Worm (Caenorhabditis elegans) whole organism, midembryonic: ENCODE measurements around the gene dyf-17.

Source experiments
- T22C8.4 ChIP-seq: fragments of 200-800 bp; sonication (Bioruptor generic); IDR thresholded peaks from 2 replicates; pipeline ENCODE4 v1.3.6; 2022; ENCODE audit warnings: missing genetic modification characterization, missing compliant biosample characterization
- cog-1 ChIP-seq: sonication (generic microtip); optimal IDR thresholded peaks from 2 replicates; lab custom pipeline; 2016; ENCODE audit warnings: missing genetic modification characterization, missing compliant biosample characterization
- flt-1 ChIP-seq: fragments of 200-800 bp; sonication (Bioruptor generic); IDR thresholded peaks from 2 replicates; pipeline ENCODE4 v1.3.6; 2022; ENCODE audit warnings: missing genetic modification characterization, missing compliant biosample characterization
- klf-2 ChIP-seq: fragments of 200-800 bp; sonication (Bioruptor generic); conservative IDR thresholded peaks from 2 replicates; pipeline ENCODE4 v1.3.6; 2022; ENCODE audit warnings: missing genetic modification reagents, missing genetic modification characterization, missing compliant biosample characterization
- med-1 ChIP-seq: sonication (generic microtip); optimal IDR thresholded peaks from 2 replicates; lab custom pipeline; 2017; ENCODE audit warnings: missing genetic modification characterization, mild to moderate bottlenecking, missing compliant biosample characterization, antibody characterized with exemption, missing genetic modification reagents; ENCODE audit not compliant: insufficient read depth
- ref-1 ChIP-seq: fragments of 200-800 bp; sonication (Bioruptor generic); conservative IDR thresholded peaks from 2 replicates; pipeline ENCODE4 v1.3.6; 2022; ENCODE audit warnings: missing genetic modification reagents, missing genetic modification characterization, missing compliant biosample characterization
- tab-1 ChIP-seq: fragments of 200-800 bp; sonication (Bioruptor generic); IDR thresholded peaks from 2 replicates; pipeline ENCODE4 v1.3.6; 2022; ENCODE audit warnings: missing genetic modification characterization, missing compliant biosample characterization
- ztf-23 ChIP-seq: fragments of 200-800 bp; sonication (Bioruptor generic); IDR thresholded peaks from 2 replicates; pipeline ENCODE4 v1.3.6; 2022; ENCODE audit warnings: missing genetic modification reagents, missing genetic modification characterization, missing compliant biosample characterization
- ztf-29 ChIP-seq: fragments of 200-800 bp; sonication (Bioruptor generic); IDR thresholded peaks from 2 replicates; pipeline ENCODE4 v1.3.6; 2022; ENCODE audit warnings: missing genetic modification reagents, missing genetic modification characterization, missing compliant biosample characterization

dyf-17 gene

ce11 chrV:19127225-19127624 lies at the start of gene dyf-17:
TSS of gene dyf-17 (plus strand) at chrV:19127525.
- TF ChIP-seq ref-1 (GFP tag; lab: Robert Waterston, UW) (no peak), klf-2 (GFP tag; lab: Robert Waterston, UW) (no peak), T22C8.4 (no peak), ztf-23 (no peak), cog-1 (tag; lab: Kevin White, UChicago) (no peak), tab-1 (GFP tag; lab: Robert Waterston, UW) (no peak), flt-1 (GFP tag; lab: Robert Waterston, UW) (no peak), med-1 (GFP tag; lab: Kevin White, UChicago) (no peak), ztf-29 (GFP tag; lab: Robert Waterston, UW) (no peak)

DNA sequence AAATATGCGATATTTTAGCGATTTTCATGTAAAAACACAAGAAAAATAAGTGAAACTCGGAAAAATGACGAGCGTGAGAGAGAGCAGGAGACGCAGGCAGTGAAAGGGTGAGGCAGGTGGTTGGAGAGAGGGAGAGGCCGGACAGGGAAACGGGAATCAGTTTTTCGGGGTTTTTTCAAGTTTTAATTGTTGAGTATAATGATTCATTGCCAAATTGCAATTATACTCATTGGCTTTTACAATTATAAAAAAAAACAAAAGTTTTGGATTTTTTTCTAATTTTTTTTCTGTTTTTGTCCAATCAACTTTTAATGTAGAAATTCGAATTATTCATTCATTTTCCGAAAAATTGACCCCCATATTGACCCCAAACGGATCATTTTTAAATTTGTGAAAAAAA lies 44.8 kb upstream of the dyf-17 start, which contains the start of gene nhr-95:
TSS of gene nhr-95 (minus strand) at position 101 of the 400 bp plus-strand sequence.
- TF ChIP-seq cog-1 (tag; lab: Kevin White, UChicago), result no peak
- TF ChIP-seq T22C8.4, result no peak
- no peak for TF ChIP-seq klf-2 (GFP tag; lab: Robert Waterston, UW)
- no peak for TF ChIP-seq med-1 (GFP tag; lab: Kevin White, UChicago)
- no peak for TF ChIP-seq ztf-23
- TF ChIP-seq tab-1 (GFP tag; lab: Robert Waterston, UW), result no peak
- TF ChIP-seq ref-1 (GFP tag; lab: Robert Waterston, UW), result no peak
- TF ChIP-seq flt-1 (GFP tag; lab: Robert Waterston, UW), result no peak
- no peak for TF ChIP-seq ztf-29 (GFP tag; lab: Robert Waterston, UW)

ce11 chrV:19083789-19084188 lies 43.5 kb upstream of the dyf-17 start:
- TF ChIP-seq klf-2 (GFP tag; lab: Robert Waterston, UW) (no peak), ref-1 (GFP tag; lab: Robert Waterston, UW) (no peak), ztf-23 (no peak), cog-1 (tag; lab: Kevin White, UChicago) (no peak), tab-1 (GFP tag; lab: Robert Waterston, UW) (no peak), med-1 (GFP tag; lab: Kevin White, UChicago) (no peak), T22C8.4 (no peak), ztf-29 (GFP tag; lab: Robert Waterston, UW) (no peak), flt-1 (GFP tag; lab: Robert Waterston, UW) (no peak)

- TF ChIP-seq ztf-23, result no peak
- no peak for TF ChIP-seq med-1 (GFP tag; lab: Kevin White, UChicago)
- no peak for TF ChIP-seq cog-1 (tag; lab: Kevin White, UChicago)
- TF ChIP-seq ztf-29 (GFP tag; lab: Robert Waterston, UW), result no peak
- no peak for TF ChIP-seq ref-1 (GFP tag; lab: Robert Waterston, UW)
- peak; percentile 71 for TF ChIP-seq T22C8.4
These were observed 39.9 kb upstream of the dyf-17 start, which contains the start of gene nhr-145 for ce11 chrV:19087426-19087825. TSS of gene nhr-145 (plus strand) at chrV:19087723.

DNA sequence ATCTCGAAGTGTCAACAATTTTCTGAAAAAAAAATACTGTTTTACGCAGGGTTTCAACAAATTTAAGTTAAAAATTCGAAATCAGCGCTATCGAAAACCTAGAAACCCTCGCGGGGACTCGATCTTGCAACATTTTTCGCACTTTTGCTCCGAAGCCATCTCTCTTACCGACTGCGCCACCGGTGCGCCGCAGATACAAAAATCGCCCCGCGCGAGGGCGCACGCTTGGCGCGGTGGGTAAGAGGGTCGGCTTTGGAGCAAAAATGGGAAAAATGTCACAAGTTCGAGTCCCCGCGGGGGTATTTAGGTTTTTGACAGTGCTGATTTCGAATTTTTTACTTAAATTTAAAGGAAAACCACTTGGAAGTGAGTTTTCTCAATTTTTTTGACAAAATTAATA lies 36.4 kb upstream of the dyf-17 start:
- TF ChIP-seq med-1 (GFP tag; lab: Kevin White, UChicago) (no peak), T22C8.4 (no peak), klf-2 (GFP tag; lab: Robert Waterston, UW) (no peak), tab-1 (GFP tag; lab: Robert Waterston, UW) (no peak)

ce11 chrV:19099504-19099903 lies 27.8 kb upstream of the dyf-17 start:
- TF ChIP-seq T22C8.4, result peak; percentile 98
- no peak for TF ChIP-seq ztf-29 (GFP tag; lab: Robert Waterston, UW)

DNA sequence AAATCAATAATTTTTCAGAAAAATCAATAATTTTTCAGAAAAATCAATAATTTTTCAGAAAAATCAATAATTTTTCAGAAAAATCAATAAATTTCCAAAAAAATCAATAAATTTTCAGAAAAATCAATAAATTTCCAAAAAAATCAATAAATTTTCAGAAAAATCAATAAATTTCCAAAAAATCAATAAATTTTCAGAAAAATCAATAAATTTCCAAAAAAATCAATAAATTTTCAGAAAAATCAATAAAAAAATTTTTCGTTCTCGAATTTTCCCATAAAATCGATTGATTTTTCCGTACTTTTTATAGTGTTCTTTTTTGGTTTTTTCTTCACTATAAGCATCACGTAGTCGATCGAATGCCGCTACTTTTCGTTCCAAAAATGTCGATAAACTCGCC lies 27.2 kb upstream of the dyf-17 start:
- TF ChIP-seq T22C8.4, result peak; percentile 98

ce11 chrV:19100663-19101062 lies 26.7 kb upstream of the dyf-17 start:
- TF ChIP-seq T22C8.4, result peak; percentile 88

- peak; percentile 95 for TF ChIP-seq T22C8.4
These were observed 25.6 kb upstream of the dyf-17 start, which contains the start of gene zhp-4 for ce11 chrV:19101589-19102201. TSS of gene zhp-4 (minus strand) at chrV:19101786.

DNA sequence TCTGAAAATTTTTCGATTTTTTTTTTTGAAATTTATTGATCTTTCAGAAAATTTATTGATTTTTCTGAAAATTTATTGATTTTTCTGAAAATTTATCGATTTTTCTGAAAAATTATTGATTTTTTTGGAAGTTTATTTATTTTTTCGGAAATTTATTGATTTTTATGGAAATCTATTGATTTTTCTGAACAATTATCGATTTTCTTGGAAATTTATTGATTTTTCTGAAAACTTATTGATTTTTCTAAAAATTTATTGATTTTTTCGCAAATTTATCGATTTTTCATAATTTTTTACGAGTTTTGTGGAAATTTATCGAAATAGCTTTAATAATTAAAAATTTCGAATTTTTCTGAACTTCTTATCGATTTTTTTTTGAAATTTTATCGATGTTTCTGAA lies 20.3 kb upstream of the dyf-17 start:
- peak; percentile 86 for TF ChIP-seq T22C8.4
- no peak for TF ChIP-seq ztf-29 (GFP tag; lab: Robert Waterston, UW)

DNA sequence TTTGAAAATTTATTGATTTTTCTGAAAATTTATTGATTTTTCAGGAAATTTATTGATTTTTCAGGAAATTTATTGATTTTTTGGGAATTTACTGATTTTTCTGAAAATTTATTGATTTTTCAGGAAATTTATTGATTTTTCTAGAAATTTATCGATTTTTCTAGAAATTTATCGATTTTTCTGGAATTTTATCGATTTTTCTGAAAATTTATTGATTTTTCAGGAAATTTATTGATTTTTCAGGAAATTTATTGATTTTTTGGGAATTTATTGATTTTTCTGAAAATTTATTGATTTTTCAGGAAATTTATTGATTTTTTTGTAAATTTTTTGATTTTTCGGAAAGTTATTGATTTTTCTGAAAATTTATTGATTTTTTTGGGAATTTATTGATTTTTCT lies 14.7 kb upstream of the dyf-17 start:
- TF ChIP-seq T22C8.4, result peak; percentile 93

DNA sequence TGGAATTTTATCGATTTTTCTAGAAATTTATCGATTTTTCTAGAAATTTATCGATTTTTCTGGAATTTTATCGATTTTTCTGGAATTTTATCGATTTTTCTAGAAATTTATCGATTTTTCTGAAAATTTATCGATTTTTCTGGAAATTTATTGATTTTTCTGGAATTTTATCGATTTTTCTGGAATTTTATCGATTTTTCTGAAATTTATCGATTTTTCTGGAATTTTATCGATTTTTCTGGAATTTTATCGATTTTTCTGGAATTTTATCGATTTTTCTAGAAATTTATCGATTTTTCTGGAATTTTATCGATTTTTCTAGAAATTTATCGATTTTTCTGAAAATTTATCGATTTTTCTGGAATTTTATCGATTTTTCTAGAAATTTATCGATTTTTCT lies 13.7 kb upstream of the dyf-17 start:
- peak; percentile 99 for TF ChIP-seq T22C8.4
